Worm (Caenorhabditis elegans) whole organism, L4 larva: ENCODE results near the gene col-153.

Experiments used
- F26F4.8 ChIP-seq: fragments of 200-800 bp; sonication (Bioruptor generic); conservative IDR thresholded peaks from 2 replicates; pipeline ENCODE4 v1.3.6; 2022; ENCODE audit warnings: missing genetic modification characterization, missing compliant biosample characterization
- F44E2.7 ChIP-seq: fragments of 200-800 bp; sonication (Bioruptor generic); IDR thresholded peaks from 2 replicates; pipeline ENCODE4 v2.1.2; 2022; ENCODE audit warnings: missing genetic modification characterization, missing compliant biosample characterization
- T20F7.1 ChIP-seq: fragments of 200-800 bp; sonication (Bioruptor generic); optimal IDR thresholded peaks from 2 replicates; lab custom pipeline; 2018; ENCODE audit warnings: mild to moderate bottlenecking, missing genetic modification characterization, missing compliant biosample characterization
- T26A8.4 ChIP-seq: fragments of 200-800 bp; sonication (Bioruptor generic); IDR thresholded peaks from 2 replicates; pipeline ENCODE4 v1.3.6; 2022; ENCODE audit warnings: missing genetic modification characterization, missing compliant biosample characterization
- Y105C5A.15 ChIP-seq: fragments of 200-800 bp; sonication (Bioruptor generic); IDR thresholded peaks from 2 replicates; pipeline ENCODE4 v1.3.6; 2022; ENCODE audit warnings: missing genetic modification characterization, missing compliant biosample characterization
- Y75B8A.6 ChIP-seq: fragments of 200-800 bp; sonication (Bioruptor generic); IDR thresholded peaks from 2 replicates; pipeline ENCODE4 v1.3.6; 2022; ENCODE audit warnings: missing genetic modification reagents, missing genetic modification characterization, missing compliant biosample characterization
- ZK337.2 ChIP-seq: fragments of 200-800 bp; sonication (Bioruptor generic); IDR thresholded peaks from 2 replicates; pipeline ENCODE4 v1.3.6; 2022; ENCODE audit warnings: missing genetic modification reagents, missing genetic modification characterization, missing compliant biosample characterization
- aly-2 ChIP-seq: sonication (generic microtip); optimal IDR thresholded peaks from 2 replicates; lab custom pipeline; 2018; ENCODE audit warnings: missing biosample characterization, missing genetic modification characterization
- ama-1 ChIP-seq: fragments of 150-350 bp; optimal IDR thresholded peaks from 2 replicates; lab custom pipeline; 2014; ENCODE audit warnings: inconsistent platforms, mixed read lengths
- ceh-20 ChIP-seq: fragments of 200-800 bp; sonication (Bioruptor generic); IDR thresholded peaks from 2 replicates; pipeline ENCODE4 v1.3.6; 2022; ENCODE audit warnings: missing genetic modification reagents, missing genetic modification characterization, missing compliant biosample characterization
- ceh-28 ChIP-seq: fragments of 150-350 bp; optimal IDR thresholded peaks from 2 replicates; lab custom pipeline; 2014; ENCODE audit warnings: missing biosample characterization, missing genetic modification reagents, missing genetic modification characterization
- ceh-32 ChIP-seq: sonication (generic microtip); optimal IDR thresholded peaks from 2 replicates; lab custom pipeline; 2016; ENCODE audit warnings: mild to moderate bottlenecking, missing genetic modification characterization, missing compliant biosample characterization; ENCODE audit not compliant: poor library complexity
- daf-12 ChIP-seq: fragments of 150-350 bp; optimal IDR thresholded peaks from 2 replicates; lab custom pipeline; 2014; ENCODE audit warnings: missing biosample characterization, missing genetic modification reagents, missing genetic modification characterization
- daf-8 ChIP-seq: fragments of 200-800 bp; sonication (Bioruptor generic); IDR thresholded peaks from 2 replicates; pipeline ENCODE4 v1.3.6; 2022; ENCODE audit warnings: missing genetic modification characterization, missing compliant biosample characterization
- dpl-1 ChIP-seq: fragments of 150-350 bp; optimal IDR thresholded peaks from 2 replicates; lab custom pipeline; 2014; ENCODE audit warnings: missing biosample characterization, missing genetic modification reagents, missing genetic modification characterization
- egl-27 ChIP-seq: sonication (generic microtip); optimal IDR thresholded peaks from 3 replicates; lab custom pipeline; 2017; ENCODE audit warnings: missing biosample characterization, missing genetic modification reagents, missing genetic modification characterization
- egl-43 ChIP-seq: fragments of 200-800 bp; sonication (Bioruptor generic); IDR thresholded peaks from 2 replicates; pipeline ENCODE4 v1.3.6; 2022; ENCODE audit warnings: missing genetic modification reagents, missing genetic modification characterization, missing compliant biosample characterization
- fkh-10 ChIP-seq: fragments of 150-350 bp; optimal IDR thresholded peaks from 2 replicates; lab custom pipeline; 2014; ENCODE audit warnings: missing biosample characterization, missing genetic modification reagents, missing genetic modification characterization
- fos-1 ChIP-seq: fragments of 150-350 bp; optimal IDR thresholded peaks from 2 replicates; lab custom pipeline; 2014; ENCODE audit warnings: missing biosample characterization, missing genetic modification characterization
- hif-1 ChIP-seq, 2 experiments: sonication (generic microtip); optimal IDR thresholded peaks; 2 replicates each; lab custom pipeline; 2016 to 2017; ENCODE audit warnings: missing compliant biosample characterization in 2 of 2, missing genetic modification characterization in 2 of 2, missing genetic modification reagents in 2 of 2, missing genotype in 2 of 2, mild to moderate bottlenecking in 1 of 2
- hlh-11 ChIP-seq: fragments of 200-800 bp; sonication (Bioruptor generic); optimal IDR thresholded peaks from 2 replicates; lab custom pipeline; 2018; ENCODE audit warnings: mild to moderate bottlenecking, missing genetic modification characterization, missing compliant biosample characterization
- hlh-30 ChIP-seq: sonication (generic microtip); optimal IDR thresholded peaks from 2 replicates; lab custom pipeline; 2017; ENCODE audit warnings: antibody characterized with exemption, mild to moderate bottlenecking, missing genetic modification characterization, missing compliant biosample characterization; ENCODE audit not compliant: insufficient read depth
- hmg-1.1 ChIP-seq: fragments of 200-800 bp; sonication (Bioruptor generic); IDR thresholded peaks from 2 replicates; pipeline ENCODE4 v1.3.6; 2022; ENCODE audit warnings: missing genetic modification reagents, missing genetic modification characterization, missing compliant biosample characterization
- jun-1 ChIP-seq: fragments of 150-350 bp; optimal IDR thresholded peaks from 2 replicates; lab custom pipeline; 2014; ENCODE audit warnings: missing biosample characterization, missing genetic modification reagents, missing genetic modification characterization
- lim-7 ChIP-seq: fragments of 200-800 bp; sonication (Bioruptor generic); IDR thresholded peaks from 2 replicates; pipeline ENCODE4 v1.3.6; 2022; ENCODE audit warnings: missing genetic modification characterization, missing compliant biosample characterization
- lin-13 ChIP-seq: fragments of 150-350 bp; optimal IDR thresholded peaks from 2 replicates; lab custom pipeline; 2014; ENCODE audit warnings: missing biosample characterization, missing genetic modification reagents, missing genetic modification characterization
- lin-15B ChIP-seq: fragments of 150-350 bp; sonication (generic microtip); optimal IDR thresholded peaks from 3 replicates; lab custom pipeline; 2014; ENCODE audit warnings: missing biosample characterization, missing genetic modification characterization
- lin-29 ChIP-seq: fragments of 200-800 bp; sonication (Bioruptor generic); IDR thresholded peaks from 2 replicates; pipeline ENCODE4 v1.3.6; 2022; ENCODE audit warnings: missing genetic modification reagents, missing genetic modification characterization, missing compliant biosample characterization
- lin-38 ChIP-seq: fragments of 200-800 bp; sonication (Bioruptor generic); IDR thresholded peaks from 2 replicates; pipeline ENCODE4 v1.3.6; 2022; ENCODE audit warnings: missing genetic modification reagents, missing genetic modification characterization, missing compliant biosample characterization
- lin-39 ChIP-seq: fragments of 150-350 bp; optimal IDR thresholded peaks from 2 replicates; lab custom pipeline; 2014; ENCODE audit warnings: missing biosample characterization, missing genetic modification reagents, missing genetic modification characterization
- lir-3 ChIP-seq: sonication (generic microtip); optimal IDR thresholded peaks from 2 replicates; lab custom pipeline; 2016; ENCODE audit warnings: mild to moderate bottlenecking, missing genetic modification characterization, missing compliant biosample characterization
- lsy-2 ChIP-seq, 2 experiments: fragments of 150-350 bp in 1 of 2; sonication (generic microtip) in 1 of 2; optimal IDR thresholded peaks; 2 replicates each; lab custom pipeline; 2014 to 2017; ENCODE audit warnings: missing biosample characterization in 2 of 2, missing genetic modification characterization in 2 of 2
- madf-5 ChIP-seq, 2 experiments: fragments of 200-800 bp; sonication (Bioruptor generic); IDR thresholded peaks; 2 replicates each; pipeline ENCODE4 v1.3.6; 2022; ENCODE audit warnings: missing compliant biosample characterization in 2 of 2, missing genetic modification characterization in 2 of 2
- madf-9 ChIP-seq: fragments of 200-800 bp; sonication (Bioruptor generic); conservative IDR thresholded peaks from 2 replicates; pipeline ENCODE4 v1.3.6; 2022; ENCODE audit warnings: missing genetic modification reagents, missing genetic modification characterization, missing compliant biosample characterization
- mep-1 ChIP-seq: fragments of 150-350 bp; sonication (generic microtip); optimal IDR thresholded peaks from 3 replicates; lab custom pipeline; 2014; ENCODE audit warnings: missing biosample characterization, missing genetic modification characterization
- mes-2 ChIP-seq: sonication (generic microtip); optimal IDR thresholded peaks from 2 replicates; lab custom pipeline; 2016; ENCODE audit warnings: missing genotype, mild to moderate bottlenecking, missing genetic modification characterization, missing compliant biosample characterization; ENCODE audit not compliant: poor library complexity, severe bottlenecking
- nhr-102 ChIP-seq: sonication (generic microtip); optimal IDR thresholded peaks from 2 replicates; lab custom pipeline; 2016; ENCODE audit warnings: mild to moderate bottlenecking, missing genetic modification characterization, moderate library complexity, missing compliant biosample characterization
- nhr-111 ChIP-seq: fragments of 200-800 bp; sonication (Bioruptor generic); optimal IDR thresholded peaks from 2 replicates; lab custom pipeline; 2018; ENCODE audit warnings: mild to moderate bottlenecking, missing genetic modification characterization, missing compliant biosample characterization
- nhr-25 ChIP-seq: sonication (generic microtip); optimal IDR thresholded peaks from 2 replicates; lab custom pipeline; 2017; ENCODE audit warnings: missing genetic modification characterization, mild to moderate bottlenecking, missing compliant biosample characterization, antibody characterized with exemption, moderate library complexity, borderline replicate concordance; ENCODE audit not compliant: insufficient read depth
- pha-4 ChIP-seq, 2 experiments: fragments of 150-350 bp in 1 of 2; fragments of 200-800 bp in 1 of 2; sonication (Bioruptor generic) in 1 of 2; IDR thresholded peaks in 1 of 2; optimal IDR thresholded peaks in 1 of 2; 2 replicates each; pipeline versions ENCODE4 v1.3.6 to Lab custom; 2014 to 2022; ENCODE audit warnings: missing genetic modification characterization in 2 of 2, missing genetic modification reagents in 2 of 2, missing biosample characterization in 1 of 2, missing compliant biosample characterization in 1 of 2
- pqm-1 ChIP-seq: sonication (generic microtip); optimal IDR thresholded peaks from 2 replicates; lab custom pipeline; 2017; ENCODE audit warnings: missing biosample characterization, missing genetic modification characterization
- skn-1 ChIP-seq: fragments of 150-350 bp; optimal IDR thresholded peaks from 2 replicates; lab custom pipeline; 2014; ENCODE audit warnings: missing biosample characterization, missing genetic modification characterization
- spr-1 ChIP-seq: sonication (generic microtip); optimal IDR thresholded peaks from 2 replicates; lab custom pipeline; 2016; ENCODE audit warnings: mild to moderate bottlenecking, missing genetic modification characterization, missing compliant biosample characterization
- tra-1 ChIP-seq: fragments of 200-800 bp; sonication (Bioruptor generic); IDR thresholded peaks from 2 replicates; pipeline ENCODE4 v1.3.6; 2022; ENCODE audit warnings: missing genetic modification reagents, missing genetic modification characterization, missing compliant biosample characterization
- unc-62 ChIP-seq, 3 experiments: fragments of 150-350 bp in 1 of 3; sonication (generic microtip); optimal IDR thresholded peaks in 2 of 3; peaks in 1 of 3; 1 replicate in 1 of 3; 2 replicates in 2 of 3; lab custom pipeline; 2014 to 2017; ENCODE audit warnings: missing biosample characterization in 3 of 3, missing genetic modification characterization in 3 of 3, missing genetic modification reagents in 3 of 3, missing genotype in 1 of 3
- vab-7 ChIP-seq: fragments of 200-800 bp; sonication (Bioruptor generic); IDR thresholded peaks from 2 replicates; pipeline ENCODE4 v1.3.6; 2022; ENCODE audit warnings: missing genetic modification reagents, missing genetic modification characterization, missing compliant biosample characterization
- zfp-2 ChIP-seq: sonication (generic microtip); optimal IDR thresholded peaks from 2 replicates; lab custom pipeline; 2016; ENCODE audit warnings: mild to moderate bottlenecking, missing genetic modification characterization, missing compliant biosample characterization
- zfp-3 ChIP-seq: fragments of 200-800 bp; sonication (Bioruptor generic); conservative IDR thresholded peaks from 2 replicates; pipeline ENCODE4 v1.3.6; 2022; ENCODE audit warnings: missing genetic modification reagents, missing genetic modification characterization, missing compliant biosample characterization
- zip-2 ChIP-seq: fragments of 150-350 bp; optimal IDR thresholded peaks from 2 replicates; lab custom pipeline; 2014; ENCODE audit warnings: missing biosample characterization, missing genetic modification characterization
- ztf-7 ChIP-seq: fragments of 150-350 bp; optimal IDR thresholded peaks from 2 replicates; lab custom pipeline; 2014; ENCODE audit warnings: missing biosample characterization, missing genetic modification characterization

Gene col-153

ce11 chrV:10961448-10961870, 11.8 kb downstream of the col-153 start (continued):
- TF ChIP-seq jun-1 (no peak), pha-4 (GFP tag; IDR thresholded peaks at IDR 0.05; lab: Robert Waterston, UW) (no peak), pha-4 (tag; optimal IDR thresholded peaks at IDR 0.05; lab: Kevin White, UChicago) (no peak), ama-1 (peak; percentile 6), zfp-2 (no peak), F26F4.8 (no peak), lin-15B (tag; lab: Kevin White, UChicago) (no peak), nhr-111 (GFP tag; lab: Kevin White, UChicago) (no peak), madf-5 (GFP tag; IDR thresholded peaks at IDR 0.05; lab: Robert Waterston, UW) (no peak), lin-29 (GFP tag; lab: Robert Waterston, UW) (no peak), Y105C5A.15 (GFP tag; lab: Robert Waterston, UW) (no peak), spr-1 (no peak), T26A8.4 (GFP tag; lab: Robert Waterston, UW) (no peak), hmg-1.1 (GFP tag; lab: Robert Waterston, UW) (peak; percentile 64; the same call in 1 of the 2 replicates), lin-13 (GFP tag; lab: Kevin White, UChicago) (peak; percentile 35), fkh-10 (GFP tag; lab: Kevin White, UChicago) (peak; percentile 89), zfp-3 (no peak), ZK337.2 (GFP tag; lab: Robert Waterston, UW) (no peak), daf-8 (no peak), lin-38 (peak; percentile 60), tra-1 (GFP tag; lab: Robert Waterston, UW) (no peak; the same call in none of the 2 replicates), ceh-20 (GFP tag; lab: Robert Waterston, UW) (peak; percentile 56), vab-7 (GFP tag; lab: Robert Waterston, UW) (no peak), skn-1 (tag; lab: Kevin White, UChicago) (no peak), daf-12 (tag; lab: Kevin White, UChicago) (no peak), F44E2.7 (GFP tag; lab: Robert Waterston, UW) (no peak), egl-43 (0 out of 2 replicates have a peak, but pooled peaks have one; percentile 50), ztf-7 (tag; lab: Kevin White, UChicago) (no peak), T20F7.1 (GFP tag; lab: Kevin White, UChicago) (peak; percentile 25), dpl-1 (peak; percentile 6), zip-2 (no peak), fos-1 (tag; lab: Kevin White, UChicago) (no peak), egl-27 (tag; lab: Kevin White, UChicago) (no peak), hlh-11 (tag; lab: Kevin White, UChicago) (peak; percentile 84), unc-62 (GFP tag; optimal IDR thresholded peaks at IDR 0.05 in 1 of 2; lab: Kevin White, UChicago) (no peak), unc-62 (tag; optimal IDR thresholded peaks at IDR 0.05; lab: Kevin White, UChicago) (no peak), lim-7 (GFP tag; lab: Robert Waterston, UW) (no peak), mep-1 (tag; lab: Kevin White, UChicago) (peak; percentile 60), mes-2 (tag; lab: Kevin White, UChicago) (peak; percentile 7), hlh-30 (tag; lab: Kevin White, UChicago) (no peak), lsy-2 (tag; optimal IDR thresholded peaks at IDR 0.05; lab: Kevin White, UChicago) (peak; percentile 24 to 57), lir-3 (no peak), ceh-28 (no peak), Y75B8A.6 (GFP tag; lab: Robert Waterston, UW) (no peak), pqm-1 (tag; lab: Kevin White, UChicago) (no peak), aly-2 (no peak), hif-1 (tag; optimal IDR thresholded peaks at IDR 0.05; lab: Kevin White, UChicago) (peak in 1 of 2 experiments; percentile 66), madf-9 (GFP tag; lab: Robert Waterston, UW) (no peak), nhr-102 (tag; lab: Kevin White, UChicago) (no peak), nhr-25 (no peak), ceh-32 (no peak), lin-39 (tag; lab: Kevin White, UChicago) (no peak)
